Fruit fly (Drosophila melanogaster): ENCODE data around the gene CG2059.
A peak's percentile ranks its signal among the peaks of the same experiment; 100 is the strongest.

CG2059 gene

dm6 chrX:7246070-7246469, 40.1 kb upstream of the CG2059 start:
- TF ChIP-seq Dfd (GFP tag; optimal IDR thresholded peaks at IDR 0.05) = peak; percentile 93
- no peak for TF ChIP-seq Sp1 (GFP tag; optimal IDR thresholded peaks at IDR 0.05)
- no peak for TF ChIP-seq OdsH (GFP tag; optimal IDR thresholded peaks at IDR 0.05)
- TF ChIP-seq sv (GFP tag; optimal IDR thresholded peaks at IDR 0.05) = no peak

- TF ChIP-seq CG9705 (GFP tag; optimal IDR thresholded peaks at IDR 0.05) = no peak
- TF ChIP-seq Rel (GFP tag; optimal IDR thresholded peaks at IDR 0.05) = no peak
- no peak for TF ChIP-seq Rel (tag; optimal IDR thresholded peaks at IDR 0.05)
- no peak for TF ChIP-seq GATAd (GFP tag; optimal IDR thresholded peaks at IDR 0.05)
Measured at dm6 chrX:7252468-7252867, 33.7 kb upstream of the CG2059 start.

- no peak for TF ChIP-seq jim (GFP tag; optimal IDR thresholded peaks at IDR 0.05)
- TF ChIP-seq Sp1 (GFP tag; optimal IDR thresholded peaks at IDR 0.05) = no peak
- TF ChIP-seq sv (GFP tag; optimal IDR thresholded peaks at IDR 0.05) = no peak
- no peak for TF ChIP-seq Hnf4 (GFP tag; optimal IDR thresholded peaks at IDR 0.05)
- no peak for TF ChIP-seq lola (GFP tag; optimal IDR thresholded peaks at IDR 0.05)
- TF ChIP-seq Mio (GFP tag; optimal IDR thresholded peaks at IDR 0.05) = no peak
- TF ChIP-seq rgr (GFP tag; optimal IDR thresholded peaks at IDR 0.05) = no peak
- TF ChIP-seq h (GFP tag; optimal IDR thresholded peaks at IDR 0.05) = no peak
- TF ChIP-seq brk (GFP tag; optimal IDR thresholded peaks at IDR 0.05) = no peak
- no peak for TF ChIP-seq GATAd (GFP tag; optimal IDR thresholded peaks at IDR 0.05)
- no peak for TF ChIP-seq CrebA (GFP tag; optimal IDR thresholded peaks at IDR 0.05; ENCODE audit: borderline replicate concordance)
- no peak for TF ChIP-seq Jra (GFP tag; optimal IDR thresholded peaks at IDR 0.05)
- TF ChIP-seq Dif (GFP tag; optimal IDR thresholded peaks at IDR 0.05; ENCODE audit: partially characterized antibody) = no peak
Measured at dm6 chrX:7255153-7255552, 31.0 kb upstream of the CG2059 start.

dm6 chrX:7266604-7267003, 19.6 kb upstream of the CG2059 start, which contains the start of gene CG1958:
CG1958 (plus strand) TSS chrX:7266904.
- TF ChIP-seq lola (GFP tag; optimal IDR thresholded peaks at IDR 0.05) (no peak), jim (GFP tag; optimal IDR thresholded peaks at IDR 0.05) (no peak), brk (GFP tag; optimal IDR thresholded peaks at IDR 0.05) (no peak), N (GFP tag; optimal IDR thresholded peaks at IDR 0.05) (no peak), Myc (optimal IDR thresholded peaks at IDR 0.05) (no peak), dl (GFP tag; optimal IDR thresholded peaks at IDR 0.05; ENCODE audit: insufficient read depth in 1 of 2, partially characterized antibody in 2 of 2) (no peak), CG32264 (GFP tag; optimal IDR thresholded peaks at IDR 0.05) (no peak), Mio (GFP tag; optimal IDR thresholded peaks at IDR 0.05) (no peak), HLH106 (tag; optimal IDR thresholded peaks at IDR 0.05) (no peak), woc (GFP tag; optimal IDR thresholded peaks at IDR 0.05) (no peak), OdsH (GFP tag; optimal IDR thresholded peaks at IDR 0.05) (no peak), dsf (GFP tag; optimal IDR thresholded peaks at IDR 0.05; ENCODE audit: borderline replicate concordance) (no peak), Hr83 (GFP tag; optimal IDR thresholded peaks at IDR 0.05; ENCODE audit: poor library complexity, severe bottlenecking) (no peak), Jra (GFP tag; optimal IDR thresholded peaks at IDR 0.05) (no peak), Vsx2 (GFP tag; optimal IDR thresholded peaks at IDR 0.05; ENCODE audit: partially characterized antibody) (no peak), foxo (GFP tag; optimal IDR thresholded peaks at IDR 0.05) (no peak), Dif (GFP tag; optimal IDR thresholded peaks at IDR 0.05; ENCODE audit: partially characterized antibody) (no peak)

dm6 chrX:7271376-7272015, 14.7 kb upstream of the CG2059 start:
- peak; percentile 99 for TF ChIP-seq Dfd (GFP tag; optimal IDR thresholded peaks at IDR 0.05)
- TF ChIP-seq pan (optimal IDR thresholded peaks at IDR 0.05) = peak; percentile 74
- no peak for TF ChIP-seq Mio (GFP tag; optimal IDR thresholded peaks at IDR 0.05)

- TF ChIP-seq h (GFP tag; optimal IDR thresholded peaks at IDR 0.05) (no peak), brk (GFP tag; optimal IDR thresholded peaks at IDR 0.05) (peak; percentile 21), GATAd (GFP tag; optimal IDR thresholded peaks at IDR 0.05) (no peak), sv (GFP tag; optimal IDR thresholded peaks at IDR 0.05) (peak; percentile 28), Myc (optimal IDR thresholded peaks at IDR 0.05) (no peak), foxo (GFP tag; optimal IDR thresholded peaks at IDR 0.05) (peak in 1 of 2 experiments; percentile 1), CG32264 (GFP tag; optimal IDR thresholded peaks at IDR 0.05) (no peak), Abd-B (GFP tag; optimal IDR thresholded peaks at IDR 0.05) (no peak), woc (GFP tag; optimal IDR thresholded peaks at IDR 0.05) (no peak), Jra (GFP tag; optimal IDR thresholded peaks at IDR 0.05) (no peak)
Measured at dm6 chrX:7277038-7277437, 9.1 kb upstream of the CG2059 start.
